Fruit fly (Drosophila melanogaster): ENCODE measurements around the gene grp.

The grp gene

dm6 chr2L:16709693-16710092 lies 29.8 kb downstream of the grp start (continued):
- peak; percentile 27 for TF ChIP-seq Bteb2 (GFP tag; optimal IDR thresholded peaks at IDR 0.05)
- TF ChIP-seq CG13424 (tag; optimal IDR thresholded peaks at IDR 0.05) = peak; percentile 83
- no peak for TF ChIP-seq CG34422 (GFP tag; IDR thresholded peaks at IDR 0.05)
- TF ChIP-seq CG4282 (GFP tag; optimal IDR thresholded peaks at IDR 0.05) = no peak
- TF ChIP-seq CG4730 (GFP tag; IDR thresholded peaks at IDR 0.05) = no peak
- no peak for TF ChIP-seq p53 (GFP tag; optimal IDR thresholded peaks at IDR 0.05)
- no peak for TF ChIP-seq CG14710 (tag; optimal IDR thresholded peaks at IDR 0.05)
- TF ChIP-seq Antp (GFP tag; optimal IDR thresholded peaks at IDR 0.05) = no peak
- TF ChIP-seq lmd (GFP tag; IDR thresholded peaks at IDR 0.05) = peak; percentile 81
- TF ChIP-seq pnt (GFP tag; optimal IDR thresholded peaks at IDR 0.05) = no peak
- no peak for TF ChIP-seq MESR4 (GFP tag; optimal IDR thresholded peaks at IDR 0.05)
- TF ChIP-seq ash1 (GFP tag; optimal IDR thresholded peaks at IDR 0.05) = no peak
- peak; percentile 69; the same call in 2 of the 3 replicates for TF ChIP-seq otp (GFP tag; IDR thresholded peaks at IDR 0.05)
- peak; percentile 56 for TF ChIP-seq Chrac-16 (GFP tag; optimal IDR thresholded peaks at IDR 0.05)
- no peak for TF ChIP-seq CG7963 (GFP tag; IDR thresholded peaks at IDR 0.05; ENCODE audit: partially characterized antibody)
- TF ChIP-seq ems (GFP tag; optimal IDR thresholded peaks at IDR 0.05) = peak; percentile 34
- TF ChIP-seq en (GFP tag; optimal IDR thresholded peaks at IDR 0.05) = no peak
- no peak for TF ChIP-seq CG6683 (GFP tag; optimal IDR thresholded peaks at IDR 0.05)
- TF ChIP-seq zf30C (GFP tag; optimal IDR thresholded peaks at IDR 0.05) = peak; percentile 13
- TF ChIP-seq Hmr (GFP tag; optimal IDR thresholded peaks at IDR 0.05) = peak; percentile 64
- no peak for TF ChIP-seq chinmo (GFP tag; IDR thresholded peaks at IDR 0.05; ENCODE audit: partially characterized antibody)
- TF ChIP-seq CG8478 (optimal IDR thresholded peaks at IDR 0.05) = no peak
- no peak for TF ChIP-seq CG3065 (GFP tag; optimal IDR thresholded peaks at IDR 0.05)
- TF ChIP-seq ase (GFP tag; IDR thresholded peaks at IDR 0.05) = no peak
- TF ChIP-seq CG1602 (GFP tag; optimal IDR thresholded peaks at IDR 0.05) = peak; percentile 51
- peak; percentile 85 for TF ChIP-seq sens (GFP tag)
- TF ChIP-seq disco-r (GFP tag; optimal IDR thresholded peaks at IDR 0.05) = no peak
- TF ChIP-seq mirr (GFP tag; optimal IDR thresholded peaks at IDR 0.05) = no peak
- no peak for TF ChIP-seq CG7745 (tag; optimal IDR thresholded peaks at IDR 0.05)
- no peak for TF ChIP-seq cad (GFP tag; optimal IDR thresholded peaks at IDR 0.05)
- TF ChIP-seq pros (GFP tag; optimal IDR thresholded peaks at IDR 0.05) = no peak
- peak; percentile 90 for TF ChIP-seq so (GFP tag; IDR thresholded peaks at IDR 0.05)
- no peak for TF ChIP-seq Tbp (GFP tag; optimal IDR thresholded peaks at IDR 0.05)
- peak; percentile 79 for TF ChIP-seq CG30403 (GFP tag; optimal IDR thresholded peaks at IDR 0.05)
- TF ChIP-seq seq (GFP tag; IDR thresholded peaks at IDR 0.05) = peak; percentile 75
- TF ChIP-seq Hmx (GFP tag; optimal IDR thresholded peaks at IDR 0.05) = no peak
- TF ChIP-seq slbo (GFP tag; IDR thresholded peaks at IDR 0.05) = peak; percentile 84
- TF ChIP-seq Sry-δ (GFP tag; optimal IDR thresholded peaks at IDR 0.05) = no peak
- no peak for TF ChIP-seq emc (GFP tag; optimal IDR thresholded peaks at IDR 0.05)
- no peak for TF ChIP-seq CG6254 (GFP tag; optimal IDR thresholded peaks at IDR 0.05)
- TF ChIP-seq ind (GFP tag; optimal IDR thresholded peaks at IDR 0.05) = no peak
- peak; percentile 83 for TF ChIP-seq Rfx (GFP tag; IDR thresholded peaks at IDR 0.05)
- no peak for TF ChIP-seq toy (GFP tag; IDR thresholded peaks at IDR 0.05)
- TF ChIP-seq CG9876 (GFP tag; optimal IDR thresholded peaks at IDR 0.05) = no peak
- TF ChIP-seq CG1647 (GFP tag; optimal IDR thresholded peaks at IDR 0.05) = peak; percentile 1
- no peak for TF ChIP-seq CG15696 (tag; optimal IDR thresholded peaks at IDR 0.05)
- no peak for TF ChIP-seq fd102C (GFP tag; optimal IDR thresholded peaks at IDR 0.05)
- TF ChIP-seq CG10209 (GFP tag; optimal IDR thresholded peaks at IDR 0.05) = peak; percentile 61
- TF ChIP-seq CG3163 (GFP tag; optimal IDR thresholded peaks at IDR 0.05) = no peak
- peak; percentile 71 for TF ChIP-seq gcm (GFP tag; optimal IDR thresholded peaks at IDR 0.05)
- TF ChIP-seq wek (GFP tag; optimal IDR thresholded peaks at IDR 0.05) = no peak
- TF ChIP-seq kni (GFP tag; optimal IDR thresholded peaks at IDR 0.05) = no peak
- no peak for TF ChIP-seq HLH4C (GFP tag; IDR thresholded peaks at IDR 0.05; ENCODE audit: partially characterized antibody)
